Fruit fly (Drosophila melanogaster) whole organism, adult: Measurements from ENCODE around the gene hth.

Experiments used
- CG11617 ChIP-seq: fragments of 200-800 bp; sonication (Bioruptor generic); optimal IDR thresholded peaks from 2 replicates; lab custom pipeline; 2017; ENCODE audit warnings: mild to moderate bottlenecking, missing biosample characterization, missing genetic modification reagents, missing genetic modification characterization
- CG14711 ChIP-seq: fragments of 200-800 bp; sonication (Bioruptor generic); optimal IDR thresholded peaks from 2 replicates; lab custom pipeline; 2018; ENCODE audit warnings: missing biosample characterization, mild to moderate bottlenecking, missing genetic modification characterization, moderate library complexity
- CG1620 ChIP-seq: fragments of 200-800 bp; sonication (Bioruptor generic); optimal IDR thresholded peaks from 2 replicates; lab custom pipeline; 2016; ENCODE audit warnings: missing biosample characterization, missing genetic modification characterization
- CG5204 ChIP-seq: fragments of 200-800 bp; sonication (Bioruptor generic); optimal IDR thresholded peaks from 2 replicates; lab custom pipeline; 2016; ENCODE audit warnings: missing biosample characterization, missing genetic modification characterization
- CG7045 ChIP-seq: fragments of 200-800 bp; sonication (Bioruptor generic); optimal IDR thresholded peaks from 2 replicates; lab custom pipeline; 2017; ENCODE audit warnings: missing biosample characterization, mild to moderate bottlenecking, missing genetic modification characterization
- CG7101 ChIP-seq: fragments of 200-800 bp; sonication (Bioruptor generic); optimal IDR thresholded peaks from 2 replicates; lab custom pipeline; 2018; ENCODE audit warnings: missing biosample characterization, mild to moderate bottlenecking, missing genetic modification characterization, moderate library complexity
- Clk ChIP-seq: fragments of 200-800 bp; sonication (Bioruptor generic); optimal IDR thresholded peaks from 2 replicates; lab custom pipeline; 2017; ENCODE audit warnings: missing biosample characterization, missing genetic modification characterization
- Hr96 ChIP-seq: fragments of 200-800 bp; sonication (Bioruptor generic); optimal IDR thresholded peaks from 2 replicates; lab custom pipeline; 2016; ENCODE audit warnings: missing biosample characterization, missing genetic modification characterization
- Mnt ChIP-seq: fragments of 200-800 bp; sonication (Bioruptor generic); optimal IDR thresholded peaks from 2 replicates; lab custom pipeline; 2016; ENCODE audit warnings: missing biosample characterization, mild to moderate bottlenecking, missing genetic modification characterization
- bab1 ChIP-seq: fragments of 200-800 bp; sonication (Bioruptor generic); optimal IDR thresholded peaks from 3 replicates; lab custom pipeline; 2019; ENCODE audit warnings: missing biosample characterization, mild to moderate bottlenecking, missing genetic modification characterization, moderate library complexity
- cnc ChIP-seq, 2 experiments: fragments of >200 bp; optimal IDR thresholded peaks; 2 replicates each; lab custom pipeline; 2017
- ovo ChIP-seq: fragments of 200-800 bp; sonication (Bioruptor generic); optimal IDR thresholded peaks from 2 replicates; lab custom pipeline; 2016; ENCODE audit warnings: missing biosample characterization, missing genetic modification characterization
- tj ChIP-seq: fragments of 200-800 bp; sonication (Bioruptor generic); optimal IDR thresholded peaks from 3 replicates; lab custom pipeline; 2017; ENCODE audit warnings: missing biosample characterization, mild to moderate bottlenecking, missing genetic modification characterization, moderate library complexity
- toe ChIP-seq: fragments of 200-800 bp; sonication (Bioruptor generic); optimal IDR thresholded peaks from 2 replicates; lab custom pipeline; 2016; ENCODE audit warnings: missing biosample characterization, missing genetic modification characterization

dm6 chr3R:10551006-10551671 is 88.2 kb downstream of the hth start:
- TF ChIP-seq Hr96 (GFP tag; lab: Kevin White, UChicago) (no peak), cnc (optimal IDR thresholded peaks at IDR 0.05; lab: Kevin White, UChicago) (no peak), tj (no peak), CG1620 (GFP tag; lab: Kevin White, UChicago) (no peak), CG11617 (GFP tag; lab: Kevin White, UChicago) (no peak), CG7045 (GFP tag; lab: Kevin White, UChicago) (no peak), toe (GFP tag; lab: Kevin White, UChicago) (no peak), CG7101 (tag; lab: Kevin White, UChicago) (no peak), CG14711 (no peak), Mnt (GFP tag; lab: Kevin White, UChicago) (no peak), ovo (GFP tag; lab: Kevin White, UChicago) (no peak), CG5204 (GFP tag; lab: Kevin White, UChicago) (no peak), Clk (GFP tag; lab: Kevin White, UChicago) (no peak), bab1 (GFP tag; lab: Kevin White, UChicago) (no peak)
